Fruit fly (Drosophila melanogaster) whole organism, prepupa: ENCODE data around the gene IntS4.
A peak's percentile ranks its signal among the peaks of the same experiment; 100 is the strongest.

ENCODE experiments used
- CG10631 ChIP-seq: fragments of 200-800 bp; sonication (Bioruptor generic); optimal IDR thresholded peaks from 2 replicates; lab custom pipeline; 2016; ENCODE audit warnings: missing biosample characterization, missing genetic modification characterization
- CG10669 ChIP-seq: fragments of 200-800 bp; sonication (Bioruptor generic); optimal IDR thresholded peaks from 3 replicates; lab custom pipeline; 2018; ENCODE audit warnings: missing biosample characterization, mild to moderate bottlenecking, missing genetic modification characterization, moderate library complexity
- CG11294 ChIP-seq: fragments of 200-800 bp; sonication (Bioruptor generic); IDR thresholded peaks from 2 replicates; pipeline ENCODE4 v1.3.6; 2022; ENCODE audit warnings: missing biosample characterization, missing genetic modification characterization
- CG11762 ChIP-seq: fragments of 200-800 bp; sonication (Bioruptor generic); optimal IDR thresholded peaks from 3 replicates; lab custom pipeline; 2016; ENCODE audit warnings: missing biosample characterization, missing genetic modification characterization; ENCODE audit not compliant: insufficient read depth
- CG11902 ChIP-seq: fragments of 200-800 bp; sonication (Bioruptor generic); optimal IDR thresholded peaks from 3 replicates; lab custom pipeline; 2016; ENCODE audit warnings: missing biosample characterization, missing genetic modification characterization
- CG15336 ChIP-seq: fragments of 200-800 bp; sonication (Bioruptor generic); IDR thresholded peaks from 2 replicates; pipeline ENCODE4 v1.3.6; 2022; ENCODE audit warnings: missing biosample characterization, missing genetic modification characterization
- CG1621 ChIP-seq: fragments of 200-800 bp; sonication (Bioruptor generic); optimal IDR thresholded peaks from 3 replicates; lab custom pipeline; 2018; ENCODE audit warnings: missing biosample characterization, mild to moderate bottlenecking, missing genetic modification characterization
- CG31627 ChIP-seq: fragments of 200-800 bp; sonication (Bioruptor generic); optimal IDR thresholded peaks from 3 replicates; lab custom pipeline; 2016; ENCODE audit warnings: missing biosample characterization, missing genetic modification characterization
- CG34406 ChIP-seq: fragments of 200-800 bp; sonication (Bioruptor generic); optimal IDR thresholded peaks from 3 replicates; lab custom pipeline; 2016; ENCODE audit warnings: missing biosample characterization, missing genetic modification characterization
- CG3919 ChIP-seq: fragments of 200-800 bp; sonication (Bioruptor generic); optimal IDR thresholded peaks from 3 replicates; lab custom pipeline; 2016; ENCODE audit warnings: missing biosample characterization, missing genetic modification characterization
- CG6163 ChIP-seq: fragments of 200-800 bp; sonication (Bioruptor generic); IDR thresholded peaks from 3 replicates; pipeline ENCODE4 v1.3.6; 2022; ENCODE audit warnings: missing biosample characterization, missing genetic modification characterization
- CG6276 ChIP-seq: fragments of 200-800 bp; sonication (Bioruptor generic); optimal IDR thresholded peaks from 2 replicates; lab custom pipeline; 2017; ENCODE audit warnings: missing biosample characterization, mild to moderate bottlenecking, missing genetic modification characterization
- CG6792 ChIP-seq: fragments of 200-800 bp; sonication (Bioruptor generic); optimal IDR thresholded peaks from 3 replicates; lab custom pipeline; 2016; ENCODE audit warnings: missing biosample characterization, missing genetic modification characterization
- CG6808 ChIP-seq: fragments of 200-800 bp; sonication (Bioruptor generic); optimal IDR thresholded peaks from 3 replicates; lab custom pipeline; 2017; ENCODE audit warnings: missing biosample characterization, missing genetic modification characterization, mild to moderate bottlenecking, moderate library complexity, missing genetic modification reagents
- CG6854 ChIP-seq: fragments of 200-800 bp; sonication (Bioruptor generic); optimal IDR thresholded peaks from 2 replicates; lab custom pipeline; 2017; ENCODE audit warnings: missing biosample characterization, mild to moderate bottlenecking, missing genetic modification characterization
- CG7368 ChIP-seq: fragments of 200-800 bp; sonication (Bioruptor generic); optimal IDR thresholded peaks from 3 replicates; lab custom pipeline; 2016; ENCODE audit warnings: missing biosample characterization, missing genetic modification characterization
- CG8119 ChIP-seq: fragments of 200-800 bp; sonication (Bioruptor generic); IDR thresholded peaks from 3 replicates; pipeline ENCODE4 v1.3.6; 2022; ENCODE audit warnings: missing biosample characterization, missing genetic modification characterization
- CG8319 ChIP-seq: fragments of 200-800 bp; sonication (Bioruptor generic); optimal IDR thresholded peaks from 3 replicates; lab custom pipeline; 2016; ENCODE audit warnings: missing biosample characterization, missing genetic modification characterization
- CG8632 ChIP-seq: fragments of 200-800 bp; sonication (Bioruptor generic); optimal IDR thresholded peaks from 3 replicates; lab custom pipeline; 2016; ENCODE audit warnings: missing biosample characterization, missing genetic modification characterization
- CG9139 ChIP-seq: fragments of 200-800 bp; sonication (Bioruptor generic); optimal IDR thresholded peaks from 3 replicates; lab custom pipeline; 2017; ENCODE audit warnings: missing biosample characterization, mild to moderate bottlenecking, missing genetic modification characterization
- Eip78C ChIP-seq: fragments of 200-800 bp; sonication (Bioruptor generic); peaks from one replicate; lab custom pipeline; 2016; ENCODE audit warnings: missing biosample characterization, missing genetic modification characterization
- Ets96B ChIP-seq: fragments of 200-800 bp; optimal IDR thresholded peaks from 2 replicates; lab custom pipeline; 2019; ENCODE audit warnings: missing biosample characterization, mild to moderate bottlenecking, missing genetic modification characterization, moderate library complexity
- Gug ChIP-seq: fragments of 200-800 bp; sonication (Bioruptor generic); IDR thresholded peaks from 2 replicates; pipeline ENCODE4 v1.3.6; 2022; ENCODE audit warnings: missing biosample characterization, missing genetic modification characterization
- Hr38 ChIP-seq: sonication (Bioruptor generic); optimal IDR thresholded peaks from 2 replicates; lab custom pipeline; 2016; ENCODE audit warnings: missing biosample characterization, missing genetic modification characterization
- Hr4 ChIP-seq: fragments of 200-800 bp; sonication (Bioruptor generic); optimal IDR thresholded peaks from 3 replicates; lab custom pipeline; 2016; ENCODE audit warnings: missing biosample characterization, missing genetic modification characterization
- Met ChIP-seq: fragments of 200-800 bp; sonication (Bioruptor generic); optimal IDR thresholded peaks from 3 replicates; lab custom pipeline; 2016; ENCODE audit warnings: missing biosample characterization, missing genetic modification characterization
- OdsH ChIP-seq: fragments of 200-800 bp; sonication (Bioruptor generic); optimal IDR thresholded peaks from 3 replicates; lab custom pipeline; 2016; ENCODE audit warnings: missing biosample characterization, missing genetic modification characterization
- Smox ChIP-seq: fragments of 200-800 bp; sonication (Bioruptor generic); optimal IDR thresholded peaks from 3 replicates; lab custom pipeline; 2016; ENCODE audit warnings: missing biosample characterization, missing genetic modification characterization
- Sox14 ChIP-seq: fragments of 200-800 bp; sonication (Bioruptor generic); optimal IDR thresholded peaks from 3 replicates; lab custom pipeline; 2016; ENCODE audit warnings: missing biosample characterization, missing genetic modification characterization
- Sox15 ChIP-seq: fragments of 200-800 bp; sonication (Bioruptor generic); optimal IDR thresholded peaks from 3 replicates; lab custom pipeline; 2016; ENCODE audit warnings: missing biosample characterization, missing genetic modification characterization
- achi ChIP-seq: fragments of 200-800 bp; sonication (Bioruptor generic); optimal IDR thresholded peaks from 3 replicates; lab custom pipeline; 2016; ENCODE audit warnings: missing biosample characterization, missing genetic modification characterization
- dac ChIP-seq: fragments of 200-800 bp; sonication (Bioruptor generic); optimal IDR thresholded peaks from 2 replicates; lab custom pipeline; 2017; ENCODE audit warnings: missing biosample characterization, mild to moderate bottlenecking, missing genetic modification characterization
- dsx ChIP-seq: fragments of 200-800 bp; optimal IDR thresholded peaks from 3 replicates; lab custom pipeline; 2019; ENCODE audit warnings: missing biosample characterization, mild to moderate bottlenecking, missing genetic modification characterization, moderate library complexity; ENCODE audit not compliant: poor library complexity, severe bottlenecking
- eg ChIP-seq: fragments of 200-800 bp; sonication (Bioruptor generic); IDR thresholded peaks from 3 replicates; pipeline ENCODE4 v1.3.6; 2022; ENCODE audit warnings: missing biosample characterization, missing genetic modification characterization
- esn ChIP-seq: fragments of 200-800 bp; sonication (Bioruptor generic); optimal IDR thresholded peaks from 2 replicates; lab custom pipeline; 2016; ENCODE audit warnings: missing biosample characterization, mild to moderate bottlenecking, missing genetic modification characterization, moderate library complexity
- fd85E ChIP-seq: fragments of 200-800 bp; sonication (Bioruptor generic); optimal IDR thresholded peaks from 3 replicates; lab custom pipeline; 2016; ENCODE audit warnings: missing biosample characterization, missing genetic modification characterization
- fkh ChIP-seq: fragments of 200-800 bp; sonication (Bioruptor generic); optimal IDR thresholded peaks from 3 replicates; lab custom pipeline; 2017; ENCODE audit warnings: missing biosample characterization, mild to moderate bottlenecking, missing genetic modification characterization, moderate library complexity
- lz ChIP-seq: fragments of 200-800 bp; sonication (Bioruptor generic); optimal IDR thresholded peaks from 3 replicates; lab custom pipeline; 2016; ENCODE audit warnings: missing biosample characterization, missing genetic modification characterization
- net ChIP-seq: fragments of 200-800 bp; sonication (Bioruptor generic); optimal IDR thresholded peaks from 3 replicates; lab custom pipeline; 2016; ENCODE audit warnings: missing biosample characterization, missing genetic modification characterization
- pdm3 ChIP-seq: fragments of 200-800 bp; sonication (Bioruptor generic); optimal IDR thresholded peaks from 3 replicates; lab custom pipeline; 2016; ENCODE audit warnings: missing biosample characterization, missing genetic modification characterization
- salr ChIP-seq, 2 experiments: fragments of 200-800 bp; sonication (Bioruptor generic); optimal IDR thresholded peaks; 3 replicates each; lab custom pipeline; 2016 to 2018; ENCODE audit warnings: missing biosample characterization in 2 of 2, missing genetic modification characterization in 2 of 2, mild to moderate bottlenecking in 1 of 2
- spab ChIP-seq: fragments of 200-800 bp; sonication (Bioruptor generic); optimal IDR thresholded peaks from 2 replicates; lab custom pipeline; 2017; ENCODE audit warnings: missing biosample characterization, mild to moderate bottlenecking, missing genetic modification characterization, missing genetic modification reagents
- ss ChIP-seq, 2 experiments: fragments of 200-800 bp; sonication (Bioruptor generic); optimal IDR thresholded peaks; 2 replicates in 1 of 2; 3 replicates in 1 of 2; lab custom pipeline; 2017 to 2018; ENCODE audit warnings: mild to moderate bottlenecking in 2 of 2, missing biosample characterization in 2 of 2, missing genetic modification characterization in 2 of 2, moderate library complexity in 1 of 2
- svp ChIP-seq: fragments of 200-800 bp; sonication (Bioruptor generic); peaks from one replicate; lab custom pipeline; 2016; ENCODE audit warnings: missing biosample characterization, missing genetic modification characterization

Gene IntS4

dm6 chrX:8561404-8562397 is 3.1 kb upstream of the IntS4 start (continued):
- TF ChIP-seq Gug: no peak
- TF ChIP-seq CG7368: peak; percentile 46
- TF ChIP-seq Eip78C: peak; percentile 83
- TF ChIP-seq CG6808 (GFP tag; lab: Kevin White, UChicago): no peak
- peak; percentile 46 for TF ChIP-seq Met
- TF ChIP-seq CG8319 (GFP tag; lab: Kevin White, UChicago): no peak
- peak; percentile 18 for TF ChIP-seq CG1621 (tag; lab: Kevin White, UChicago)
- no peak for TF ChIP-seq spab (GFP tag; lab: Kevin White, UChicago)
- TF ChIP-seq lz: peak; percentile 53
- no peak for TF ChIP-seq Smox (GFP tag; lab: Kevin White, UChicago)
- no peak for TF ChIP-seq CG6792
- peak; percentile 65; the same call in 2 of the 3 replicates for TF ChIP-seq CG8119 (GFP tag; lab: Robert Waterston, UW)
- TF ChIP-seq CG6163 (GFP tag; lab: Robert Waterston, UW): no peak; the same call in 2 of the 3 replicates
- no peak for TF ChIP-seq dsx (GFP tag; lab: Kevin White, UChicago)
- TF ChIP-seq CG15336: peak; percentile 67
- TF ChIP-seq CG34406 (GFP tag; lab: Kevin White, UChicago): peak; percentile 9
- TF ChIP-seq Hr38: no peak
- TF ChIP-seq CG8632 (GFP tag; lab: Kevin White, UChicago): peak; percentile 12
- no peak for TF ChIP-seq Hr4 (GFP tag; lab: Kevin White, UChicago)
- no peak for TF ChIP-seq CG11902
- no peak for TF ChIP-seq dac (GFP tag; lab: Kevin White, UChicago)
- TF ChIP-seq pdm3: peak; percentile 41
- peak; percentile 44 to 50 for TF ChIP-seq ss (GFP tag; optimal IDR thresholded peaks at IDR 0.05; lab: Kevin White, UChicago)
- TF ChIP-seq Ets96B (tag; lab: Kevin White, UChicago): no peak
- TF ChIP-seq CG31627 (GFP tag; lab: Kevin White, UChicago): peak; percentile 37
- TF ChIP-seq Sox14: peak; percentile 61
- TF ChIP-seq salr (GFP tag; optimal IDR thresholded peaks at IDR 0.05; lab: Kevin White, UChicago): no peak
- TF ChIP-seq CG10669 (GFP tag; lab: Kevin White, UChicago): peak; percentile 20
- peak; percentile 71 for TF ChIP-seq svp (GFP tag; lab: Kevin White, UChicago)
- peak; percentile 48 for TF ChIP-seq esn (GFP tag; lab: Kevin White, UChicago)
- no peak for TF ChIP-seq fd85E (GFP tag; lab: Kevin White, UChicago)
- no peak for TF ChIP-seq CG9139 (GFP tag; lab: Kevin White, UChicago)
- TF ChIP-seq net: peak; percentile 36
- peak; percentile 45 for TF ChIP-seq achi (GFP tag; lab: Kevin White, UChicago)
- TF ChIP-seq, all 60 proteins: peak for 35

DNA sequence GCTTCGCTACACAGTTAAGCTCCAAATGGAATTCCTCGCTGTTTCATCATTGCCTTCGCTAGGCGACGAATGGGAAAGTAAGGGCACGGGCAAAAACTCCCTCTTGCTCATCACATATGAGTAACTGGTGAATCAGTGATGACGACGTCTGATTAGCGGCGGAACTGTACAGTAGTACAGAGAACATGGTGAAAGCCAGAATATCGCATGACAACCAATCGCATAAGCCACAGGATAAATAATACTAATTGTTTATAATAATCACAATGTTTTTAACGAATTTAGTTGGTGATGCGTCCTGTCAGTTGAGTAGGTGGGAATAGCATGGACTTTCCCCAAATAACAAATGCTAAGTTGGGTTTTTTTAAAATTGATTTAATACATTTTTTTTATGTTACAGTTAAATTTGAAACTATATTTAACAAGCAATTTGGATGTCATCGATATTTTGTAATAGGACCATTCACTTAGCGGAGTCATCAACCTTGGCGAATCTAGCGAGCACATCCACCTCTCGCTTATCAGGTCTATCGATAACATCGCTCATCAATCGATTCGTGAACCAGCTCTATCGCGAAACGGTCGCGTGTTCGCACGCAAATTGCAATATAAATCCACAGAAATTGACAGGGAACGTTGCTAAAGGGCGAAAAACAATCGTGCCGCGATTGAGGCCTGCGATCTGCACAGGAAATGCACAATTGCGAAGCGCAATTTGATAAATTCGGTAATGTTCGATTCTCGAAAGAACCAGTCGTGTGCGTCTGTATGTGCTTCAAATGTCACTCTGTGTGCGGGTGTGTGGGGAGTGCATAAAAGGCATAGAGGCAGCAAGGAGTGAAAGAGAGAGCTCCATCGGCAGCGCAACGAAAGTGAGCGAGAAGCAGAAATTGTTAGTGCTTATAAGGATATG is 1.8 kb upstream of the IntS4 start, which contains the start of the genes CG12112 and Trf4-1:
CG12112 (minus strand) TSS at position 106 of the 913 bp plus-strand sequence.
Trf4-1 (plus strand) TSS at position 236 of the 913 bp plus-strand sequence.
- no peak for TF ChIP-seq CG11762
- TF ChIP-seq Hr4 (GFP tag; lab: Kevin White, UChicago): peak; percentile 34
- TF ChIP-seq pdm3: peak; percentile 58
- TF ChIP-seq CG31627 (GFP tag; lab: Kevin White, UChicago): peak; percentile 55
- TF ChIP-seq Smox (GFP tag; lab: Kevin White, UChicago): peak; percentile 52
- TF ChIP-seq dsx (GFP tag; lab: Kevin White, UChicago): no peak
- no peak for TF ChIP-seq CG10669 (GFP tag; lab: Kevin White, UChicago)
- peak; percentile 57 for TF ChIP-seq CG6163 (GFP tag; lab: Robert Waterston, UW)
- no peak for TF ChIP-seq fkh (GFP tag; lab: Kevin White, UChicago)
- no peak for TF ChIP-seq spab (GFP tag; lab: Kevin White, UChicago)
- TF ChIP-seq OdsH (GFP tag; lab: Kevin White, UChicago): peak; percentile 48
- TF ChIP-seq esn (GFP tag; lab: Kevin White, UChicago): peak; percentile 55
- TF ChIP-seq CG6792: no peak
- no peak for TF ChIP-seq CG10631 (GFP tag; lab: Kevin White, UChicago)
- TF ChIP-seq fd85E (GFP tag; lab: Kevin White, UChicago): no peak
- no peak for TF ChIP-seq CG9139 (GFP tag; lab: Kevin White, UChicago)
- TF ChIP-seq achi (GFP tag; lab: Kevin White, UChicago): peak; percentile 32
- TF ChIP-seq CG3919 (GFP tag; lab: Kevin White, UChicago): peak; percentile 14
- TF ChIP-seq CG6854 (GFP tag; lab: Kevin White, UChicago): no peak
- TF ChIP-seq CG11294 (GFP tag; lab: Robert Waterston, UW): no peak
- no peak for TF ChIP-seq Sox14
- no peak for TF ChIP-seq CG8119 (GFP tag; lab: Robert Waterston, UW)
- TF ChIP-seq CG6276 (GFP tag; lab: Kevin White, UChicago): no peak
- peak in 1 of 2 experiments; percentile 60 for TF ChIP-seq ss (GFP tag; optimal IDR thresholded peaks at IDR 0.05; lab: Kevin White, UChicago)
- peak; percentile 21; the same call in 1 of the 3 replicates for TF ChIP-seq eg
- no peak for TF ChIP-seq Hr38
- no peak for TF ChIP-seq Sox15 (GFP tag; lab: Kevin White, UChicago)
